Worm (Caenorhabditis elegans) whole organism, midembryonic: ENCODE results near the gene B0546.4.

Experiments used
- T22C8.4 ChIP-seq: fragments of 200-800 bp; sonication (Bioruptor generic); IDR thresholded peaks from 2 replicates; pipeline ENCODE4 v1.3.6; 2022; ENCODE audit warnings: missing genetic modification characterization, missing compliant biosample characterization
- flt-1 ChIP-seq: fragments of 200-800 bp; sonication (Bioruptor generic); IDR thresholded peaks from 2 replicates; pipeline ENCODE4 v1.3.6; 2022; ENCODE audit warnings: missing genetic modification characterization, missing compliant biosample characterization
- klf-2 ChIP-seq: fragments of 200-800 bp; sonication (Bioruptor generic); conservative IDR thresholded peaks from 2 replicates; pipeline ENCODE4 v1.3.6; 2022; ENCODE audit warnings: missing genetic modification reagents, missing genetic modification characterization, missing compliant biosample characterization
- ztf-29 ChIP-seq: fragments of 200-800 bp; sonication (Bioruptor generic); IDR thresholded peaks from 2 replicates; pipeline ENCODE4 v1.3.6; 2022; ENCODE audit warnings: missing genetic modification reagents, missing genetic modification characterization, missing compliant biosample characterization

DNA sequence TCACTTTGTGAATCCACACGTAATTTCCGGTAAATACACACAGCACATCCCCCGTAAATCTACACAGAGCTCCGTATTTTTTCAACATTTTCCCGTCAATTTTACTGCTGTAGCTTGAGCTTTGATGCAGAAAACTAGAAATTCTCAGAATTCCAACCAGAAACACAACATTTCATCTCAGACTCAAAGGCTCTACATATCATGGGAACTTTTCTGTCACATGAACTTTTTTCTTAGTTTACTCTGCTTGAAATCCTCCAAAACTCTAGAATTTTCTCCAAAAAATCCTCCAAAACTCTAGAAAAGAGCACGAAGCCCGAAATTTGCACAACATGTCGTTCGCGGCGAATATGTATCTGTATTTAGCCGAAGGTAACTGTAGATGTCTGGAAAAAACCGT lies 20.7 kb downstream of the B0546.4 start, which contains the start of gene Y55H10A.2:
- TF ChIP-seq klf-2, result no peak
- no peak for TF ChIP-seq ztf-29
- TF ChIP-seq T22C8.4 (GFP tag; lab: Robert Waterston, UW), result no peak
- TF ChIP-seq flt-1 (GFP tag; lab: Robert Waterston, UW), result no peak
